Fruit fly (Drosophila melanogaster): ENCODE measurements around the gene CG34012.

The CG34012 gene

DNA sequence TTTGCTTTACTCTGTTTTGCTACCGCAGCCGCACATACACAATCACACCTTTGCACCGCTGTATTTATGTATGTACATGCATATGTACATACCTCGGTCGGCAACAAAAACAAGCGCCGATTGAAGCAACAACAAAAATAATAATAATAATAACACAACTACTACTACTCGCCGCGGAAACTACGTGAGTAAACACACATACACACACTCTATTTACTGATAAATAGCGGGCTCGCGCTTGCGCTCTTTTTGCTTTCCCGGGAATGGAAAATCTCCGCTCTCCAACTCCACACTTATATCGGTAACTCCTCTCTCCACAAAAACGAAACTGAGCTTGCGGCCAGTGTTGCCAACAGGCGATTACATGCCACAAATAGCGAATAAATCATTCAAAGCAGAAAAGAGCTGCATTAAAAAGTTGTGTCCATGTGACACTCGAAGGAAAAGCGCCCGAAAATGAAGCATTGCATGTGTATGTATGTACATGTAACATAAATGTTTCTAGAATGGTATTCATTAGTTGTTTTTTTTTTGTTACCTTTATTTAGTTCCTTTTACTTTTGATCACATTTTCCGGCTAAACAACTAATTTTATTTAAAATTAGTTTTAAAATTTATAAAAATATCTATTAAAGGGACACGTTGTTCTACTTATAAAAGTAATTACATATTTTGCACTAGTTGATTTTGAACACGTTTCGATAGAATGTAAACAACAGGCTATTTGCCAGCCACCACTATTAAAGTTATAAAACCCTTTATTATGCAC is 9.5 kb upstream of the CG34012 start (continued):
- TF ChIP-seq CG15696 (tag; optimal IDR thresholded peaks at IDR 0.05): peak; percentile 88
- no peak for TF ChIP-seq Oli (tag; optimal IDR thresholded peaks at IDR 0.05)
- TF ChIP-seq pan (optimal IDR thresholded peaks at IDR 0.05): no peak
- peak in 1 of 2 experiments; percentile 47 for TF ChIP-seq pan (GFP tag; optimal IDR thresholded peaks at IDR 0.05 in 1 of 2, IDR thresholded peaks at IDR 0.05 in 1 of 2)
- TF ChIP-seq Dp (GFP tag; optimal IDR thresholded peaks at IDR 0.05): no peak
- TF ChIP-seq CG17186 (GFP tag; optimal IDR thresholded peaks at IDR 0.05): peak; percentile 47
- peak; percentile 7 for TF ChIP-seq Mad (GFP tag; optimal IDR thresholded peaks at IDR 0.05)
- no peak for TF ChIP-seq aop (GFP tag; IDR thresholded peaks at IDR 0.05)
- TF ChIP-seq Pdp1 (GFP tag; optimal IDR thresholded peaks at IDR 0.05): peak; percentile 55 to 75
- TF ChIP-seq pfk (GFP tag; optimal IDR thresholded peaks at IDR 0.05): peak; percentile 82
- peak; percentile 66 for TF ChIP-seq tap (tag; optimal IDR thresholded peaks at IDR 0.05)
- peak; percentile 47 for TF ChIP-seq stwl (tag; optimal IDR thresholded peaks at IDR 0.05)
- peak; percentile 38; the same call in 1 of the 2 replicates for TF ChIP-seq CG32532 (GFP tag; IDR thresholded peaks at IDR 0.05)
- TF ChIP-seq fu2 (GFP tag; optimal IDR thresholded peaks at IDR 0.05): no peak
- peak; percentile 47 for TF ChIP-seq CG12104 (GFP tag; optimal IDR thresholded peaks at IDR 0.05)
- peak; percentile 51 for TF ChIP-seq zf30C (GFP tag; optimal IDR thresholded peaks at IDR 0.05)
- TF ChIP-seq lilli (GFP tag; optimal IDR thresholded peaks at IDR 0.05): no peak
- TF ChIP-seq ash1 (GFP tag; optimal IDR thresholded peaks at IDR 0.05): peak; percentile 79
- TF ChIP-seq psq (GFP tag; optimal IDR thresholded peaks at IDR 0.05): peak; percentile 67
- TF ChIP-seq CG8765 (GFP tag; IDR thresholded peaks at IDR 0.05): no peak
- TF ChIP-seq yki (optimal IDR thresholded peaks at IDR 0.05): peak; percentile 26
- peak; percentile 75 for TF ChIP-seq org-1 (GFP tag; optimal IDR thresholded peaks at IDR 0.05)
- peak; percentile 37 for TF ChIP-seq Lhr (GFP tag; optimal IDR thresholded peaks at IDR 0.05)
- no peak for TF ChIP-seq BEAF-32 (GFP tag; optimal IDR thresholded peaks at IDR 0.05)
- peak; percentile 87 for TF ChIP-seq CG3407 (GFP tag; optimal IDR thresholded peaks at IDR 0.05)
- no peak for TF ChIP-seq hb (GFP tag; IDR thresholded peaks at IDR 0.05; ENCODE audit: partially characterized antibody)
- TF ChIP-seq Atf6 (GFP tag; IDR thresholded peaks at IDR 0.05): peak; percentile 81
- peak; percentile 57; the same call in 1 of the 3 replicates for TF ChIP-seq CG11695 (GFP tag; IDR thresholded peaks at IDR 0.05)
- peak; percentile 37 for TF ChIP-seq CG8944 (GFP tag; optimal IDR thresholded peaks at IDR 0.05)
- peak; percentile 16 to 49 for TF ChIP-seq dpn (GFP tag; optimal IDR thresholded peaks at IDR 0.05)
- no peak for TF ChIP-seq zen2 (GFP tag; IDR thresholded peaks at IDR 0.05; ENCODE audit: partially characterized antibody)
- TF ChIP-seq gsb (GFP tag; IDR thresholded peaks at IDR 0.05): peak; percentile 59; the same call in 1 of the 2 replicates
- peak; percentile 8 for TF ChIP-seq CG10654 (GFP tag; optimal IDR thresholded peaks at IDR 0.05)
- TF ChIP-seq HLH3B (GFP tag; IDR thresholded peaks at IDR 0.05): peak; percentile 33; the same call in 1 of the 2 replicates
- peak; percentile 94 for TF ChIP-seq HmgZ (tag; optimal IDR thresholded peaks at IDR 0.05)
- TF ChIP-seq HHEX (GFP tag; optimal IDR thresholded peaks at IDR 0.05): peak; percentile 83
- TF ChIP-seq CG10209 (GFP tag; optimal IDR thresholded peaks at IDR 0.05): peak; percentile 81
- TF ChIP-seq CG13624 (GFP tag; optimal IDR thresholded peaks at IDR 0.05): peak; percentile 37
- TF ChIP-seq Trl (optimal IDR thresholded peaks at IDR 0.05): peak; percentile 77 to 78
- TF ChIP-seq Trl (GFP tag; optimal IDR thresholded peaks at IDR 0.05): peak; percentile 59
- TF ChIP-seq CG1603 (tag; optimal IDR thresholded peaks at IDR 0.05): peak; percentile 64
- TF ChIP-seq CG9817 (tag; optimal IDR thresholded peaks at IDR 0.05): peak; percentile 46
- peak; percentile 54 for TF ChIP-seq CG2116 (GFP tag; optimal IDR thresholded peaks at IDR 0.05)
- TF ChIP-seq NFAT (GFP tag; IDR thresholded peaks at IDR 0.05): peak; percentile 70; the same call in 1 of the 2 replicates
- TF ChIP-seq pb (GFP tag; optimal IDR thresholded peaks at IDR 0.05): no peak
- TF ChIP-seq CG4360 (GFP tag; IDR thresholded peaks at IDR 0.05): peak; percentile 96
- peak; percentile 22 for TF ChIP-seq slou (GFP tag; optimal IDR thresholded peaks at IDR 0.05)
- peak; percentile 84 for TF ChIP-seq CG2875 (GFP tag; optimal IDR thresholded peaks at IDR 0.05)
- TF ChIP-seq CG7271 (tag; optimal IDR thresholded peaks at IDR 0.05): peak; percentile 71
